Worm (Caenorhabditis elegans) whole organism, early embryonic: Measurements from ENCODE around the gene C29E4.10.

ENCODE experiments used
- B0310.2 ChIP-seq: sonication (generic microtip); optimal IDR thresholded peaks from 2 replicates; lab custom pipeline; 2016; ENCODE audit warnings: mild to moderate bottlenecking, missing genetic modification characterization, missing compliant biosample characterization
- F13C5.2 ChIP-seq: sonication (generic microtip); optimal IDR thresholded peaks from 2 replicates; lab custom pipeline; 2017; ENCODE audit warnings: mild to moderate bottlenecking, missing genetic modification characterization, inconsistent platforms, missing compliant biosample characterization
- aly-1 ChIP-seq: sonication (generic microtip); optimal IDR thresholded peaks from 2 replicates; lab custom pipeline; 2016; ENCODE audit warnings: missing genetic modification characterization, missing compliant biosample characterization
- ama-1 ChIP-seq: fragments of 150-350 bp; optimal IDR thresholded peaks from 2 replicates; lab custom pipeline; 2014
- ceh-13 ChIP-seq: fragments of 200-800 bp; sonication (Bioruptor generic); optimal IDR thresholded peaks from 2 replicates; lab custom pipeline; 2018; ENCODE audit warnings: mild to moderate bottlenecking, missing genetic modification characterization, missing compliant biosample characterization
- ceh-36 ChIP-seq: sonication (generic microtip); optimal IDR thresholded peaks from 2 replicates; lab custom pipeline; 2016; ENCODE audit warnings: missing genetic modification characterization, inconsistent platforms, missing compliant biosample characterization
- ets-7 ChIP-seq: sonication (generic microtip); optimal IDR thresholded peaks from 2 replicates; lab custom pipeline; 2016; ENCODE audit warnings: missing genotype, missing genetic modification characterization, missing compliant biosample characterization
- flt-1 ChIP-seq: fragments of 200-800 bp; sonication (Bioruptor generic); IDR thresholded peaks from 2 replicates; pipeline ENCODE4 v1.3.6; 2022; ENCODE audit warnings: missing genetic modification characterization, missing compliant biosample characterization
- hmbx-1 ChIP-seq: sonication (generic microtip); optimal IDR thresholded peaks from 2 replicates; lab custom pipeline; 2016; ENCODE audit warnings: mild to moderate bottlenecking, missing genetic modification characterization, missing compliant biosample characterization
- hmg-4 ChIP-seq: fragments of 200-800 bp; sonication (Bioruptor generic); optimal IDR thresholded peaks from 2 replicates; lab custom pipeline; 2018; ENCODE audit warnings: mild to moderate bottlenecking, missing genetic modification characterization, missing compliant biosample characterization
- hnd-1 ChIP-seq: sonication (generic microtip); optimal IDR thresholded peaks from 2 replicates; lab custom pipeline; 2016; ENCODE audit warnings: missing genetic modification characterization, missing compliant biosample characterization
- pes-1 ChIP-seq: fragments of 200-800 bp; sonication (Bioruptor generic); IDR thresholded peaks from 2 replicates; pipeline ENCODE4 v1.3.6; 2022; ENCODE audit warnings: missing genetic modification reagents, missing genetic modification characterization, missing compliant biosample characterization
- scrt-1 ChIP-seq: fragments of 200-800 bp; sonication (Bioruptor generic); IDR thresholded peaks from 2 replicates; pipeline ENCODE4 v1.3.6; 2022; ENCODE audit warnings: missing genetic modification characterization, missing compliant biosample characterization
- sea-1 ChIP-seq: fragments of 200-800 bp; sonication (Bioruptor generic); conservative IDR thresholded peaks from 2 replicates; pipeline ENCODE4 v1.3.6; 2022; ENCODE audit warnings: missing genetic modification characterization, missing compliant biosample characterization
- tbx-11 ChIP-seq: fragments of 200-800 bp; sonication (Bioruptor generic); IDR thresholded peaks from 2 replicates; pipeline ENCODE4 v1.3.6; 2022; ENCODE audit warnings: missing genetic modification characterization, missing compliant biosample characterization
- tbx-37 ChIP-seq: fragments of 200-800 bp; sonication (Bioruptor generic); conservative IDR thresholded peaks from 2 replicates; pipeline ENCODE4 v1.3.6; 2022; ENCODE audit warnings: missing genetic modification reagents, missing genetic modification characterization, missing compliant biosample characterization
- tra-4 ChIP-seq: sonication (generic microtip); optimal IDR thresholded peaks from 2 replicates; lab custom pipeline; 2017; ENCODE audit warnings: missing genetic modification characterization, missing compliant biosample characterization

Gene C29E4.10

DNA sequence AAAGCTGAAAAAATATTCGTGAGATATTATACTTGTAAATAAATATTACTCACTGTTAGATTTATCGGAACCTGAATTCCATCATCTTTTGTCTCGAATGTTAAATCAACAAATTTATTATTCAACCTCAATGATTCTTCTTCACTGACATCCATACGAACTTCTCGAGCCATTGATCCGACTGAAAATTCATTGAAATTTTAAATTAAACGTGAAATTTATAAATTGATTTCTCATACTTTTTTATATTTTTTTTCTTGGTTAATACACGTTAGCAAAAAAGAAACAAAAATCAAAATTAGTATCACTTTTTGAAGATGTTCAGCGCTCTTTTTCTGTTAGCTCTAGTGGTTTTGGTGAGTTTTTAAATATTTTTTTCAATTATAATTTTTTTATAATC is 17.8 kb upstream of the C29E4.10 start, which contains the start of gene C29E4.14:
TSS of gene C29E4.14 (plus strand) at position 301 of the 400 bp plus-strand sequence.
- TF ChIP-seq F13C5.2 (tag; lab: Kevin White, UChicago) (no peak), hmbx-1 (no peak), ama-1 (lab: Kevin White, UChicago) (no peak), sea-1 (GFP tag; lab: Robert Waterston, UW) (no peak), B0310.2 (no peak), hnd-1 (tag; lab: Kevin White, UChicago) (no peak), ets-7 (tag; lab: Kevin White, UChicago) (no peak), pes-1 (GFP tag; lab: Robert Waterston, UW) (no peak), scrt-1 (GFP tag; lab: Robert Waterston, UW) (no peak), ceh-13 (GFP tag; lab: Kevin White, UChicago) (no peak), tbx-37 (GFP tag; lab: Robert Waterston, UW) (no peak), aly-1 (tag; lab: Kevin White, UChicago) (no peak), tbx-11 (GFP tag; lab: Robert Waterston, UW) (no peak), tra-4 (no peak), ceh-36 (no peak), flt-1 (GFP tag; lab: Robert Waterston, UW) (no peak)

DNA sequence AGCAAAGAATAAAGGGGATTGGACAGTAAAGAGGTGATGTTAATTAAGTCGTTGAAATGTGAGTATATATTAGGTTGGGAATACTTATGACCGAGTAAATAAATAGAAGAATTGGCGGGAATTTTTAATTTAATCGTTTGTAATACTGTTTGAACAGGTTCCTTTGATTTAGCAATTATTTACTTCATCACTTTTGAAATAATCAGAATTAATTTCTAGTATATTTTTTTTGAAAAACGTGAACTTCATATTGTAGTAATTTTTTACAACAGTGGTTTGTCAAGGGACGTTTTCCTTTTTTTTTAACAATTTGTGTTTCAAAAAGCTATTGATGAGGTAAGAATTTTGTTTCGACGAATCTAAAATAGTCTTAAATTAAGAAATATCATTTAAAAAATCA is 15.4 kb upstream of the C29E4.10 start, which contains the start of gene C29E4.17:
TSS of gene C29E4.17 (plus strand) at position 301 of the 400 bp plus-strand sequence.
- TF ChIP-seq pes-1 (GFP tag; lab: Robert Waterston, UW) (no peak), ama-1 (lab: Kevin White, UChicago) (no peak), hnd-1 (tag; lab: Kevin White, UChicago) (no peak), ceh-36 (no peak), tra-4 (no peak), B0310.2 (no peak), sea-1 (GFP tag; lab: Robert Waterston, UW) (no peak)

- no peak for TF ChIP-seq aly-1 (tag; lab: Kevin White, UChicago)
- no peak for TF ChIP-seq pes-1 (GFP tag; lab: Robert Waterston, UW)
- no peak for TF ChIP-seq ets-7 (tag; lab: Kevin White, UChicago)
- no peak for TF ChIP-seq tbx-37 (GFP tag; lab: Robert Waterston, UW)
- TF ChIP-seq hmbx-1 = no peak
- TF ChIP-seq hnd-1 (tag; lab: Kevin White, UChicago) = no peak
- no peak for TF ChIP-seq tra-4
- TF ChIP-seq B0310.2 = no peak
- no peak for TF ChIP-seq scrt-1 (GFP tag; lab: Robert Waterston, UW)
- no peak for TF ChIP-seq ceh-36
Measured at ce11 chrIII:7924821-7925220, 12.8 kb upstream of the C29E4.10 start, which contains the start of gene tag-250. TSS of gene tag-250 (minus strand) at chrIII:7924921.

DNA sequence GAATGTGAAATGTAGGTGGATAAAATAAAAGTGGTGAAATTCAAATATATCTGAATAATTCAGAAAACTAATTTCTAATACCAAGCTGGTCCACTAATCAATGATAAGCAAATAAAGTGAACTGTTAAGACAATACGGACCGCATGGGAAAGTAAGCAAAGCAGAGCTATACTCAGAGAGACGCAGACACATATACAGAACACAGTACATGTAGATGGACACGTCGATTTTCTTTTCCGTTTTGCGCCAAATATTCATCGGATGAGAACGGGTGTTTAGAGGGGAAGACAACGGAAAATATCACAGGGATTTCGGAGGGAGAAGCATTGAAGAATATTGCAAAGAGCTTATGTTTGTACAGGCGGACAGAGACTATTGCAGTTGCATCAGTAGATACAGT is 11.7 kb upstream of the C29E4.10 start:
- TF ChIP-seq hmg-4 = no peak

DNA sequence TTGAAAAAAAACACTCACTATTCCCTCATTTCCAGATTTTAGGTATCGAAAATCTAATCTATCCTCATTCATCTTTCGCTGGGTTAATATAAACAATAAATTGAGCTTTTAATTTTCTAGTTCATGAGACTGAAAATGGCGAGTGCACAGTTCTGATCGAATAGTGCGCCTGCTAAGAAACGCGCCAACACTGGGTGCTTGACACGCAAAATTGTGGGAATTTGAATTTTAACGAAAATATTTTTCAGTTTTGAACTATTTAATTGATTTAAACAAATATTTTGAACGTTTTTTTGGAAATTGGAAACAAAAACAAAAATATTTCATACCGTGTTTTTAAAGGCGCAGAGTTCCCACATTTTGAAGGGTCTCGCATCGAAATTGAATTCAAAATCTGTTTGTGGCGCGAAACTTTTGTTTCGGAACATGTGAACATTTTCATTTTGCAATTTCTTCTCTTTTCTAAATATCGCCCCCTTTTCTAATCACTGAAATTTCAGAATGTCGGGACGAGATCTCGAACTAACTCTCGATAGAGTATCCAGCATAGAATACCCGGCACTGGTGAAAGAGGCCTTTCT is 9.0 kb upstream of the C29E4.10 start, which contains the start of the genes C29E4.13 and npp-15:
TSS of gene C29E4.13 (minus strand) at position 169 of the 581 bp plus-strand sequence.
TSS of gene npp-15 (plus strand) at position 495 of the 581 bp plus-strand sequence.
- TF ChIP-seq tbx-11 (GFP tag; lab: Robert Waterston, UW) (no peak), tra-4 (no peak), flt-1 (GFP tag; lab: Robert Waterston, UW) (no peak), aly-1 (tag; lab: Kevin White, UChicago) (no peak), ama-1 (lab: Kevin White, UChicago) (no peak), ceh-36 (no peak), ceh-13 (GFP tag; lab: Kevin White, UChicago) (no peak), hmg-4 (no peak), scrt-1 (GFP tag; lab: Robert Waterston, UW) (no peak), hnd-1 (tag; lab: Kevin White, UChicago) (no peak), F13C5.2 (tag; lab: Kevin White, UChicago) (no peak), pes-1 (GFP tag; lab: Robert Waterston, UW) (no peak), B0310.2 (no peak), ets-7 (tag; lab: Kevin White, UChicago) (no peak), hmbx-1 (no peak), tbx-37 (GFP tag; lab: Robert Waterston, UW) (no peak), sea-1 (GFP tag; lab: Robert Waterston, UW) (no peak)

DNA sequence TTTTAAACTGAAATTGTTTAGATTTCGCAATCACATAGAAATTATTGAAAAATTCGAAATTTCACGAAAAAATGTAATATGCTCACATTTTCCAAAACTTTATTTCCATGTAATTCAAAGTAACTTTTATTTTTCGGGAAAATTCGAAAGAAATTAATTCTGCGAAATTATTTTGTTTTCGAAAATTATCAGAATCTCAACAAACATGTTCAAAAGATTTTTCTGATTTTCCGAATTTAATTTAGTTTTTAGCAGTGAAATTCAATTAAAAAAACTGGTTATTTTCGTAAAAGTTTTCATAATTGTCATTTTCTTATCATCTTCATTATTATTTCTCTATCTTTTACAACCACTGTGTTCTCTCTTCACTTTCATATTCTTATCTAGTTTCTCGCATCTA is 4.4 kb upstream of the C29E4.10 start, which contains the start of gene ran-2:
TSS of gene ran-2 (plus strand) at position 301 of the 400 bp plus-strand sequence.
- TF ChIP-seq tbx-11 (GFP tag; lab: Robert Waterston, UW) (no peak), tbx-37 (GFP tag; lab: Robert Waterston, UW) (no peak), hmbx-1 (no peak), pes-1 (GFP tag; lab: Robert Waterston, UW) (no peak), flt-1 (GFP tag; lab: Robert Waterston, UW) (no peak), hmg-4 (no peak), scrt-1 (GFP tag; lab: Robert Waterston, UW) (no peak), sea-1 (GFP tag; lab: Robert Waterston, UW) (no peak), hnd-1 (tag; lab: Kevin White, UChicago) (no peak)

DNA sequence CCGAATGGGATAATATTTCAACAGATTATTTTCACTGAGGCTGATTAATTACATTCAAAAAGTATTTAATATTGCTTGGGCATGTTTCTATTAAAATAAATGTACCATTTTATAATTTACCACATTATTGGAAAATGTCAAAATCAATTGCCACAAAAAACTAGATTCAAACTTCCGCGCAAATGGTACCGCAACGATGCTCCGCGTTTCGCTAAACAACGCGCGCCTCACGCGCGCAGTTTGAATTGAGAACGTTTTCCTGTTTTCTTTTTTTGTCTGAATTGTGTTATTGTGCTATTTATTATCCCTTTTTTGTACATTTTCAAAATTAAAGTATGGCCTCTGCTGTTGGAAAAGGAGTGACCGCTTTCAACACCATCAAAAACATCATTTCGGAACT is 3.2 kb downstream of the C29E4.10 start, which contains the start of gene C29E4.12:
TSS of gene C29E4.12 (plus strand) at position 333 of the 400 bp plus-strand sequence.
- TF ChIP-seq scrt-1 (GFP tag; lab: Robert Waterston, UW) = no peak
- no peak for TF ChIP-seq sea-1 (GFP tag; lab: Robert Waterston, UW)
- TF ChIP-seq B0310.2 = no peak
- no peak for TF ChIP-seq ets-7 (tag; lab: Kevin White, UChicago)
- TF ChIP-seq tbx-37 (GFP tag; lab: Robert Waterston, UW) = no peak; the same call in 1 of the 2 replicates
- TF ChIP-seq pes-1 (GFP tag; lab: Robert Waterston, UW) = no peak
- TF ChIP-seq F13C5.2 (tag; lab: Kevin White, UChicago) = no peak
- TF ChIP-seq hmbx-1 = no peak
- no peak for TF ChIP-seq ama-1 (lab: Kevin White, UChicago)
- TF ChIP-seq hnd-1 (tag; lab: Kevin White, UChicago) = no peak
- TF ChIP-seq tbx-11 (GFP tag; lab: Robert Waterston, UW) = no peak
- no peak for TF ChIP-seq ceh-13 (GFP tag; lab: Kevin White, UChicago)
